Worm (Caenorhabditis elegans) whole organism, late embryonic: ENCODE data around the gene sbp-1.

Experiments used
- ama-1 ChIP-seq: fragments of 150-350 bp; optimal IDR thresholded peaks from 2 replicates; lab custom pipeline; 2014
- ceh-22 ChIP-seq: sonication (generic microtip); optimal IDR thresholded peaks from 2 replicates; lab custom pipeline; 2017; ENCODE audit warnings: missing biosample characterization, missing genetic modification characterization
- ceh-48 ChIP-seq: sonication (generic microtip); optimal IDR thresholded peaks from 2 replicates; lab custom pipeline; 2016; ENCODE audit warnings: missing genetic modification characterization, inconsistent platforms, missing compliant biosample characterization
- dve-1 ChIP-seq: sonication (generic microtip); optimal IDR thresholded peaks from 2 replicates; lab custom pipeline; 2017; ENCODE audit warnings: antibody characterized with exemption, mild to moderate bottlenecking, missing genetic modification characterization, missing compliant biosample characterization
- lim-6 ChIP-seq: sonication (generic microtip); optimal IDR thresholded peaks from 2 replicates; lab custom pipeline; 2016; ENCODE audit warnings: missing genetic modification characterization, missing compliant biosample characterization
- nfya-1 ChIP-seq: sonication (generic microtip); optimal IDR thresholded peaks from 2 replicates; lab custom pipeline; 2017; ENCODE audit warnings: missing genetic modification characterization, mild to moderate bottlenecking, missing compliant biosample characterization, antibody characterized with exemption, moderate library complexity
- nhr-11 ChIP-seq: fragments of 150-350 bp; optimal IDR thresholded peaks from 2 replicates; lab custom pipeline; 2014; ENCODE audit warnings: missing biosample characterization, missing genetic modification characterization
- pha-4 ChIP-seq: fragments of 150-350 bp; optimal IDR thresholded peaks from 2 replicates; lab custom pipeline; 2018; ENCODE audit warnings: missing biosample characterization, missing genetic modification reagents, missing genetic modification characterization
- pqm-1 ChIP-seq: sonication (generic microtip); optimal IDR thresholded peaks from 2 replicates; lab custom pipeline; 2016; ENCODE audit warnings: missing genetic modification characterization, missing compliant biosample characterization
- unc-55 ChIP-seq: sonication (generic microtip); optimal IDR thresholded peaks from 2 replicates; lab custom pipeline; 2017; ENCODE audit warnings: missing biosample characterization, missing genetic modification reagents, missing genetic modification characterization
- unc-86 ChIP-seq: sonication (generic microtip); optimal IDR thresholded peaks from 2 replicates; lab custom pipeline; 2016; ENCODE audit warnings: missing genetic modification characterization, missing compliant biosample characterization
- ztf-16 ChIP-seq: sonication (generic microtip); optimal IDR thresholded peaks from 2 replicates; lab custom pipeline; 2017; ENCODE audit warnings: missing genetic modification characterization, missing compliant biosample characterization

- TF ChIP-seq nhr-11 (tag; lab: Kevin White, UChicago) (no peak), dve-1 (tag; lab: Kevin White, UChicago) (no peak), lim-6 (tag; lab: Kevin White, UChicago) (no peak), nfya-1 (tag; lab: Kevin White, UChicago) (no peak), pha-4 (tag; lab: Kevin White, UChicago) (no peak), ceh-22 (tag; lab: Kevin White, UChicago) (no peak), ama-1 (no peak), unc-86 (tag; lab: Kevin White, UChicago) (no peak), pqm-1 (tag; lab: Kevin White, UChicago) (no peak), ztf-16 (no peak), unc-55 (peak; percentile 96), ceh-48 (no peak)
Measured at ce11 chrIII:11452530-11452929, 10.2 kb upstream of the sbp-1 start.
